Fruit fly (Drosophila melanogaster): ENCODE measurements around the gene Snoo.

Gene Snoo

dm6 chr2L:7849472-7849871, 134.5 kb downstream of the Snoo start (continued):
- peak; percentile 7 for TF ChIP-seq Hand (GFP tag; optimal IDR thresholded peaks at IDR 0.05)
- no peak for TF ChIP-seq lmd (GFP tag; IDR thresholded peaks at IDR 0.05)
- TF ChIP-seq CG2116 (GFP tag; optimal IDR thresholded peaks at IDR 0.05), result no peak
- TF ChIP-seq Deaf1 (tag; optimal IDR thresholded peaks at IDR 0.05), result no peak
- TF ChIP-seq CG10366 (GFP tag; IDR thresholded peaks at IDR 0.05), result peak; percentile 12; the same call in 1 of the 2 replicates
- peak; percentile 63; the same call in 1 of the 3 replicates for TF ChIP-seq ci (GFP tag; IDR thresholded peaks at IDR 0.05)
- no peak for TF ChIP-seq CG1832 (GFP tag; optimal IDR thresholded peaks at IDR 0.05)
- TF ChIP-seq HmgD (GFP tag; optimal IDR thresholded peaks at IDR 0.05), result no peak
- TF ChIP-seq Hr3 (GFP tag; optimal IDR thresholded peaks at IDR 0.05), result peak; percentile 20
- TF ChIP-seq CG10979 (tag; optimal IDR thresholded peaks at IDR 0.05), result peak; percentile 24
- no peak for TF ChIP-seq lov (optimal IDR thresholded peaks at IDR 0.05)
- no peak for TF ChIP-seq lov (GFP tag; IDR thresholded peaks at IDR 0.05)
- no peak for TF ChIP-seq hkb (optimal IDR thresholded peaks at IDR 0.05)
- TF ChIP-seq hkb (GFP tag; IDR thresholded peaks at IDR 0.05), result peak; percentile 39; the same call in 1 of the 2 replicates
- peak; percentile 7 for TF ChIP-seq az2 (GFP tag; optimal IDR thresholded peaks at IDR 0.05)
- TF ChIP-seq CG3726 (GFP tag; IDR thresholded peaks at IDR 0.05), result no peak
- peak; percentile 61; the same call in 1 of the 2 replicates for TF ChIP-seq vvl (GFP tag; IDR thresholded peaks at IDR 0.05)
- TF ChIP-seq CHES-1-like (GFP tag; optimal IDR thresholded peaks at IDR 0.05), result no peak
- TF ChIP-seq ind (GFP tag; optimal IDR thresholded peaks at IDR 0.05), result peak; percentile 10
- TF ChIP-seq lab (GFP tag; optimal IDR thresholded peaks at IDR 0.05), result peak; percentile 61

- peak; percentile 12 for TF ChIP-seq grau (tag; optimal IDR thresholded peaks at IDR 0.05)
- TF ChIP-seq crol (GFP tag; IDR thresholded peaks at IDR 0.05), result no peak
- TF ChIP-seq dysf (GFP tag; IDR thresholded peaks at IDR 0.05), result peak; percentile 26; the same call in 1 of the 3 replicates
- TF ChIP-seq row (GFP tag; IDR thresholded peaks at IDR 0.05), result peak; percentile 41; the same call in 1 of the 3 replicates
- TF ChIP-seq lab (GFP tag; optimal IDR thresholded peaks at IDR 0.05), result peak; percentile 23
- TF ChIP-seq ttk (GFP tag; IDR thresholded peaks at IDR 0.05), result 0 out of 2 replicates have a peak, but pooled peaks have one; percentile 22
- TF ChIP-seq Dbx (GFP tag; IDR thresholded peaks at IDR 0.05), result no peak
- 0 out of 2 replicates have a peak, but pooled peaks have one; percentile 30 for TF ChIP-seq Ptx1 (GFP tag; IDR thresholded peaks at IDR 0.05)
- peak; percentile 7 for TF ChIP-seq CG18599 (GFP tag; optimal IDR thresholded peaks at IDR 0.05)
- TF ChIP-seq CG15269 (tag; optimal IDR thresholded peaks at IDR 0.05), result peak; percentile 29
- TF ChIP-seq CG7928 (GFP tag; optimal IDR thresholded peaks at IDR 0.05), result no peak
- 0 out of 2 replicates have a peak, but pooled peaks have one; percentile 16 for TF ChIP-seq CG6689 (GFP tag; IDR thresholded peaks at IDR 0.05)
- no peak for TF ChIP-seq CG3995 (GFP tag; optimal IDR thresholded peaks at IDR 0.05)
- TF ChIP-seq dmrt99B (tag; optimal IDR thresholded peaks at IDR 0.05), result peak; percentile 4
- no peak for TF ChIP-seq scrt (GFP tag; optimal IDR thresholded peaks at IDR 0.05)
- TF ChIP-seq Ssrp (tag; optimal IDR thresholded peaks at IDR 0.05), result no peak
- peak; percentile 2 for TF ChIP-seq CG2120 (GFP tag; optimal IDR thresholded peaks at IDR 0.05)
- TF ChIP-seq slbo (GFP tag; IDR thresholded peaks at IDR 0.05), result peak; percentile 44
- no peak for TF ChIP-seq Poxn (GFP tag; IDR thresholded peaks at IDR 0.05)
- peak; percentile 11 for TF ChIP-seq Hmr (GFP tag; optimal IDR thresholded peaks at IDR 0.05)
- 0 out of 2 replicates have a peak, but pooled peaks have one; percentile 38 for TF ChIP-seq CG17328 (GFP tag; IDR thresholded peaks at IDR 0.05)
- TF ChIP-seq Med (GFP tag), result peak; percentile 72
- no peak for TF ChIP-seq br (optimal IDR thresholded peaks at IDR 0.05)
- TF ChIP-seq gem (tag; optimal IDR thresholded peaks at IDR 0.05), result peak; percentile 24
- TF ChIP-seq CG32772 (GFP tag; IDR thresholded peaks at IDR 0.05), result 0 out of 2 replicates have a peak, but pooled peaks have one; percentile 15
- no peak for TF ChIP-seq CG6854 (GFP tag; optimal IDR thresholded peaks at IDR 0.05)
- peak; percentile 34; the same call in 1 of the 2 replicates for TF ChIP-seq Rfx (GFP tag; IDR thresholded peaks at IDR 0.05)
- TF ChIP-seq Camta (GFP tag; optimal IDR thresholded peaks at IDR 0.05), result no peak
- peak in 1 of 2 experiments; percentile 12 for TF ChIP-seq Hr51 (GFP tag; optimal IDR thresholded peaks at IDR 0.05)
- 0 out of 2 replicates have a peak, but pooled peaks have one; percentile 8 for TF ChIP-seq CG32532 (GFP tag; IDR thresholded peaks at IDR 0.05)
- TF ChIP-seq Sin3A (optimal IDR thresholded peaks at IDR 0.05), result no peak
- peak; percentile 0 for TF ChIP-seq unpg (GFP tag; optimal IDR thresholded peaks at IDR 0.05)
Measured at dm6 chr2L:7841244-7841643, 142.8 kb downstream of the Snoo start.

All from whole organism, embryonic.